Fruit fly (Drosophila melanogaster): ENCODE data around the gene CG33110.

Gene CG33110

DNA sequence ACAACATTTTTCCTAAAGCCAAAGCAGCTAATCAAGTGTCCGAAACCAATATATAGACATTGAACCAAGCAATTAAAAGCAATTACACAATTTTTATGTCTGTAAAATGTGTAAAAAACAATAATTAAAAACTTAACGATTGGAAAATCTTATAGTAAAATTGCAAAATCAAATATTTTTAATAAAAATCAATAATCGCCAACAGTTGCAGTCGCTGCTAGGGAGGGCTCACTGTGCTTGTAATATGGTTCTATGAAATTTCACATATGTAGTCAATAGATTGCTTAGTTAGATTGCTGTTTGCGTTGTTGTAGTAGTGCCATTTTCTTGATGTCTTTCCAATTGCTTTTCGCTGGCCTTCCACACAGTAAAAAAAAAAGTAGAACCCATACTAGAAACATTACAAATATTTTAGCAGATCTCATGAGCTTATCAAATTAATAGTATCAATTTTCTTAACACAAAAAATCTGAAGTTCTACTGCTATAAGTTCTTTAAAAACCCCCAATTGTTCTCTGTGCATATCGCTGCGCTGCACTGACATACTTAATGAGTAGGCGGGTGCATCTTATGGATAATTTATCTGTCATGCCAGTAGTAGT, 6.2 kb downstream of the CG33110 start:
- TF ChIP-seq CG1620 (GFP tag; optimal IDR thresholded peaks at IDR 0.05) (no peak), CG12768 (GFP tag; optimal IDR thresholded peaks at IDR 0.05) (no peak), Mnt (GFP tag; optimal IDR thresholded peaks at IDR 0.05) (no peak), CG7101 (tag; optimal IDR thresholded peaks at IDR 0.05) (no peak), cic (GFP tag; optimal IDR thresholded peaks at IDR 0.05) (no peak), cnc (optimal IDR thresholded peaks at IDR 0.05) (no peak), Clk (GFP tag; optimal IDR thresholded peaks at IDR 0.05) (no peak), Crg-1 (GFP tag; optimal IDR thresholded peaks at IDR 0.05) (no peak), toe (GFP tag; optimal IDR thresholded peaks at IDR 0.05) (no peak), tj (GFP tag; optimal IDR thresholded peaks at IDR 0.05) (no peak), CG7045 (GFP tag; optimal IDR thresholded peaks at IDR 0.05) (no peak)

DNA sequence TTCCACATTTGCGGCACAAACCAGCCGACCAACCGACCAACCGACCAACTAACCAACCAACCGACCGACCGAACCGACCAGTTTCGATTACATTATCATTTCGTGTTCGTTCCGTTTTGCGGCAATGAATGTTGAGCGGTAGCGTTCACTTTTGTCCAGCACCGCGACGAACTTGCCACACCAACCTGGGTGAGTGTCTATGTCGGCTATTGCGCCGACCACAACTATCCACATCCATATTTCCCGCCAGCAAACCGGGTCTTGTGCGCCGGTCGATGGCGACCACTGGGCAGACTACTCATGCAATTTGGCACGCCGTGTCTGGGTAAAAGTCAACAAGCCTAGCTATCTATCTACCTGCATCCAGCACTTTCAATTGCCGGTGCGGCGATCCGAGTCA, 7.0 kb downstream of the CG33110 start:
- TF ChIP-seq CG12768 (GFP tag; optimal IDR thresholded peaks at IDR 0.05) (no peak), toe (GFP tag; optimal IDR thresholded peaks at IDR 0.05) (no peak), cnc (optimal IDR thresholded peaks at IDR 0.05) (no peak), CG11617 (GFP tag; optimal IDR thresholded peaks at IDR 0.05) (no peak), Clk (GFP tag; optimal IDR thresholded peaks at IDR 0.05) (no peak)

DNA sequence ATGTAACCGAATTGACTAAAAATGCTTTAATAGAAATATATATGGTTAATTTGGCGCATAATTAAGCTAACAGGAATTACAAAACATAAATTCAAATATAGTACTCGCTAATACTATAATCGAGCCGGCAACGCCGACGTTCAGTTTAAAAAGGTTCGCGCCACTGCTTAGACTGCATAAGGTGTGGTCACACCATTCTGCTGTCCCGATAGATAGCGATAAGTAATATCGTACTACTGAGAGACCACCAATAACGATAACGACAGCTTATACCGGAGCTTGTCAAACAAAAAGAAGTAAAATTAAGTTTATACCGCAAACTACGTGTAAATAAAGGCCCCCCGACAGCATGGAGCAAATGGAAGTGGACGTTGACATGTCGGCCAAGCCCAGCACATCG, 10.6 kb downstream of the CG33110 start, which contains the start of gene CSN6:
CSN6 (plus strand) TSS at position 228 of the 400 bp plus-strand sequence.
- TF ChIP-seq bab1 (GFP tag; optimal IDR thresholded peaks at IDR 0.05) (peak; percentile 72), Hr96 (GFP tag; optimal IDR thresholded peaks at IDR 0.05) (no peak), Mnt (GFP tag; optimal IDR thresholded peaks at IDR 0.05) (peak; percentile 57), CG7045 (GFP tag; optimal IDR thresholded peaks at IDR 0.05) (no peak)

DNA sequence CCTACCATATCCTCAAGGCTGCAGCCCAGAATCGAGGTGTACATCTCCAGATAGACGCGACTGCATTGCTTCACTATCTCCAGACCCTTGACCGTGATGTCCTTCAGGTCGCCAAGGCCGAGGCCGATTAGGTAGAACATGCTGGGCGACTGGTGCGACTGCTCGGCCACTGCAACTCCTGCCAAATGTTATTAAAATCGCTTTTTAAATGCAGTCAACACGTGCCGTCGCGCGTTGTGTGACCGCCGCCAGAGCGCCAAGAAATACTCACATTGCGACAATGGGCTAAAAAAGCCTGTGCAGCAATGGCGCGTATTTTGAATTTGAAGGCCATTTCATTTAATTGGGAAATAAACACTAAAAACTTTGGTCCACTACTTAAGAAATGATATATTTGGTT, 13.0 kb downstream of the CG33110 start, which contains the start of gene Dph5:
Dph5 (minus strand) TSS at position 245 of the 400 bp plus-strand sequence.
- TF ChIP-seq CG11617 (GFP tag; optimal IDR thresholded peaks at IDR 0.05) (no peak), CG14711 (tag; optimal IDR thresholded peaks at IDR 0.05) (no peak), pad (GFP tag; optimal IDR thresholded peaks at IDR 0.05) (no peak), bab1 (GFP tag; optimal IDR thresholded peaks at IDR 0.05) (peak; percentile 7), Mnt (GFP tag; optimal IDR thresholded peaks at IDR 0.05) (peak; percentile 91)

DNA sequence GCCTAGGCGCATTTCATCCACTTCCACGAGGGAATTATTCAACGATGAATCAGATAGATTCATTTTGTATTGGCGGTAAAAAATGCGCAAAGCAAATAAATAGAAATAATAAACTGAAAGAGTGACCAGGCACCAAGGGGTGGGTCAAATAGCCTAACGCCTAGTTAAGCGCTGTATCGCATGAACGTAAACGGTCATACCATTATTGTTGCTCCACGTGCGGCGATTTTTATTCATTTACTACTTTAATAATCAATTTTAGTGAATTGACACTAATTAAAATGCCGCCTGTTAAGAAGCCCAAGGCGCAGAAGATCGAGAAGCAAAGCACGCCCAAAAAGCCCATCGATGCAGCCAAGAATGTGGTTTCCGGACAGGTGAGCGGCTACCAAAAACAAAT, 14.6 kb downstream of the CG33110 start, which contains the start of the genes CG33107 and CG6937:
CG33107 (minus strand) TSS at position 137 of the 400 bp plus-strand sequence.
CG6937 (plus strand) TSS at position 192 of the 400 bp plus-strand sequence.
- TF ChIP-seq Mnt (GFP tag; optimal IDR thresholded peaks at IDR 0.05) (peak; percentile 97), pad (GFP tag; optimal IDR thresholded peaks at IDR 0.05) (no peak)

DNA sequence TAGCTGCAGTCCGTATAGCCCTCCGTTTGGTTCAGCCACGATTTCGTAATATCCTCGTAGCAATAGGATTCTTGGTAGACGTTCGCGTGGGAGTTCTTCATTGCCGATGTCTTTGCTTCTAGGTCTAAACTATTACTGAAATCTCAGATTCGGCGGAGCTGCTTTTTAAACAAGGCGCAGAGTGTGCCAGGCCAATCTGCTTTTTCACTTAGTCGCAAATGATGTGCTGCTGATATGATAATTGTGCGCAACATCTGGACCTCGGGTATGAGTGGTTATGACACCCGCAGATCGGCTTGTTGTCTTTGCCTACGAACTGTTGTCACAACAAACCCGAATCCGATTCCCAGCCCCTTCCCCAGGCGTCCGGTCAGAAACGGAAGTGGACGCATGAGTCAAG, 16.5 kb downstream of the CG33110 start, which contains the start of gene btn:
btn (minus strand) TSS at position 101 of the 400 bp plus-strand sequence.
- no peak for TF ChIP-seq bab1 (GFP tag; optimal IDR thresholded peaks at IDR 0.05)
- no peak for TF ChIP-seq toe (GFP tag; optimal IDR thresholded peaks at IDR 0.05)
- no peak for TF ChIP-seq CG14711 (tag; optimal IDR thresholded peaks at IDR 0.05)
- no peak for TF ChIP-seq pad (GFP tag; optimal IDR thresholded peaks at IDR 0.05)

DNA sequence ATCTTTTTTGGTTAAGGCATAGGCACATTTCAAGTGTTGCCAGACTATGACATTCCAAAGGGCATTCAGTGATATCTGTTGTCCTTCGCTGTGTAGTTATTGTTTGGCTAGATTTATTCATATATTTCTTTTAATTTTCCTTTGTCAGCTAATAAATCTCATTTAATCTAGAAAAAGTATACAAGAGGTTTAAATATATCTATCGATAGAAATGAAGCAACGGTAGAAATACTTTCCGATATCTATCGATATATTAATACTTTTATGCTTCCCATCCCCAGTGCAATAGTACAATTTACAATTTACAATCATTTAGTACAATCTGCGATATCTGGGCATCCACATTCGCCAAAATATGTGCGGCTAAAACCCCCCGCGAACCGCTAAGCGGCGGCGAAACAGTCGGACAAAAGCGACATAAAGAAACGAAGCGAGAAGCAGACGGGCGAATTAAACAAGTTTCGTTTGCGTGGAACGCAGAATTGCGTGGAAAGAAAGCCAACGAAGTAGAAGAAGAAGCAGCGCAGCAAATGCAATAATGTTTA, 17.5 kb downstream of the CG33110 start, which contains the start of gene Efa6:
Efa6 (plus strand) TSS at position 337 of the 545 bp plus-strand sequence.
- peak; percentile 56 for TF ChIP-seq CG12768 (GFP tag; optimal IDR thresholded peaks at IDR 0.05)
- peak; percentile 64 for TF ChIP-seq tj (GFP tag; optimal IDR thresholded peaks at IDR 0.05)
- TF ChIP-seq CG33017 (tag; optimal IDR thresholded peaks at IDR 0.05) = peak; percentile 10
- peak; percentile 66 for TF ChIP-seq bab1 (GFP tag; optimal IDR thresholded peaks at IDR 0.05)
- peak; percentile 56 for TF ChIP-seq CG14711 (tag; optimal IDR thresholded peaks at IDR 0.05)
- TF ChIP-seq Hr96 (GFP tag; optimal IDR thresholded peaks at IDR 0.05) = no peak
- peak; percentile 73 for TF ChIP-seq ovo (GFP tag; optimal IDR thresholded peaks at IDR 0.05)
- no peak for TF ChIP-seq kay (GFP tag; ENCODE audit: borderline replicate concordance)
- no peak for TF ChIP-seq CG5204 (GFP tag; optimal IDR thresholded peaks at IDR 0.05)
- peak; percentile 64 for TF ChIP-seq Crg-1 (GFP tag; optimal IDR thresholded peaks at IDR 0.05)
- peak; percentile 62 for TF ChIP-seq CG1620 (GFP tag; optimal IDR thresholded peaks at IDR 0.05)
- TF ChIP-seq CG11617 (GFP tag; optimal IDR thresholded peaks at IDR 0.05) = peak; percentile 56
- peak; percentile 90 for TF ChIP-seq toe (GFP tag; optimal IDR thresholded peaks at IDR 0.05)
- peak; percentile 62 for TF ChIP-seq CG7045 (GFP tag; optimal IDR thresholded peaks at IDR 0.05)
- peak; percentile 65 for TF ChIP-seq Mnt (GFP tag; optimal IDR thresholded peaks at IDR 0.05)
- peak; percentile 44 for TF ChIP-seq pad (GFP tag; optimal IDR thresholded peaks at IDR 0.05)
- TF ChIP-seq cic (GFP tag; optimal IDR thresholded peaks at IDR 0.05) = peak; percentile 85
- TF ChIP-seq cnc (optimal IDR thresholded peaks at IDR 0.05) = no peak
- TF ChIP-seq CG7101 (tag; optimal IDR thresholded peaks at IDR 0.05) = peak; percentile 65
- TF ChIP-seq Clk (GFP tag; optimal IDR thresholded peaks at IDR 0.05) = peak; percentile 60
